Worm (Caenorhabditis elegans) whole organism, L1 larva: ENCODE measurements around the gene T09E8.4.

Experiments
- C16A3.4 ChIP-seq: fragments of 150-350 bp; optimal IDR thresholded peaks from 2 replicates; lab custom pipeline; 2014; ENCODE audit warnings: missing biosample characterization, missing genetic modification characterization
- aha-1 ChIP-seq: fragments of 150-350 bp; optimal IDR thresholded peaks from 2 replicates; lab custom pipeline; 2014; ENCODE audit warnings: missing biosample characterization, missing genetic modification characterization
- aly-2 ChIP-seq: fragments of 150-350 bp; optimal IDR thresholded peaks from 2 replicates; lab custom pipeline; 2014; ENCODE audit warnings: missing biosample characterization, missing genetic modification characterization
- ama-1 ChIP-seq: fragments of 150-350 bp; optimal IDR thresholded peaks from 2 replicates; lab custom pipeline; 2014
- blmp-1 ChIP-seq: fragments of 150-350 bp; optimal IDR thresholded peaks from 2 replicates; lab custom pipeline; 2014; ENCODE audit warnings: missing biosample characterization, missing genetic modification characterization
- ceh-8 ChIP-seq: fragments of 200-800 bp; sonication (Bioruptor generic); optimal IDR thresholded peaks from 2 replicates; lab custom pipeline; 2018; ENCODE audit warnings: mild to moderate bottlenecking, missing genetic modification characterization, moderate library complexity, missing compliant biosample characterization
- ceh-82 ChIP-seq, 3 experiments: fragments of 150-350 bp in 1 of 3; sonication (generic microtip) in 2 of 3; optimal IDR thresholded peaks; 2 replicates each; lab custom pipeline; 2014 to 2017; ENCODE audit warnings: missing biosample characterization in 3 of 3, missing genetic modification characterization in 3 of 3
- ceh-88 ChIP-seq: fragments of 200-800 bp; sonication (Bioruptor generic); IDR thresholded peaks from 2 replicates; pipeline ENCODE4 v1.3.6; 2022; ENCODE audit warnings: missing genetic modification characterization, missing compliant biosample characterization
- ces-1 ChIP-seq: fragments of 150-350 bp; optimal IDR thresholded peaks from 2 replicates; lab custom pipeline; 2014; ENCODE audit warnings: missing biosample characterization, missing genetic modification reagents, missing genetic modification characterization
- dpl-1 ChIP-seq, 3 experiments: fragments of 150-350 bp in 2 of 3; sonication (generic microtip) in 1 of 3; optimal IDR thresholded peaks; 2 replicates each; lab custom pipeline; 2014 to 2017; ENCODE audit warnings: missing biosample characterization in 3 of 3, missing genetic modification characterization in 3 of 3, missing genetic modification reagents in 3 of 3
- dsc-1 ChIP-seq: sonication (generic microtip); optimal IDR thresholded peaks from 2 replicates; lab custom pipeline; 2016; ENCODE audit warnings: mild to moderate bottlenecking, missing genetic modification characterization, missing compliant biosample characterization
- efl-1 ChIP-seq, 4 experiments: fragments of 150-350 bp; optimal IDR thresholded peaks in 3 of 4; peaks in 1 of 4; 1 replicate in 1 of 4; 2 replicates in 3 of 4; lab custom pipeline; 2014; ENCODE audit warnings: missing biosample characterization in 2 of 4, missing genetic modification characterization in 2 of 4, missing genetic modification reagents in 2 of 4
- egl-13 ChIP-seq: sonication (generic microtip); optimal IDR thresholded peaks from 2 replicates; lab custom pipeline; 2016; ENCODE audit warnings: missing genotype, missing genetic modification reagents, missing genetic modification characterization, missing compliant biosample characterization
- egl-27 ChIP-seq, 2 experiments: fragments of 150-350 bp in 1 of 2; sonication (generic microtip); optimal IDR thresholded peaks; 3 replicates each; lab custom pipeline; 2017 to 2018; ENCODE audit warnings: missing biosample characterization in 2 of 2, missing genetic modification characterization in 2 of 2, missing genetic modification reagents in 2 of 2
- elt-2 ChIP-seq: sonication (generic microtip); optimal IDR thresholded peaks from 2 replicates; lab custom pipeline; 2016; ENCODE audit warnings: missing genetic modification characterization, mild to moderate bottlenecking, inconsistent platforms, missing compliant biosample characterization, missing genetic modification reagents
- elt-3 ChIP-seq, 6 experiments: fragments of 150-350 bp in 1 of 6; sonication (generic microtip); optimal IDR thresholded peaks; 2 replicates each; lab custom pipeline; 2017 to 2018; ENCODE audit warnings: missing biosample characterization in 6 of 6, missing genetic modification characterization in 6 of 6, inconsistent platforms in 1 of 6
- fkh-8 ChIP-seq: sonication (generic microtip); optimal IDR thresholded peaks from 2 replicates; lab custom pipeline; 2016; ENCODE audit warnings: mild to moderate bottlenecking, missing genetic modification characterization, missing compliant biosample characterization
- fos-1 ChIP-seq: fragments of 150-350 bp; optimal IDR thresholded peaks from 2 replicates; lab custom pipeline; 2014; ENCODE audit warnings: missing biosample characterization, missing genetic modification characterization
- hlh-4 ChIP-seq: sonication (generic microtip); optimal IDR thresholded peaks from 2 replicates; lab custom pipeline; 2016; ENCODE audit warnings: mild to moderate bottlenecking, missing genetic modification characterization, missing compliant biosample characterization
- hpl-2 ChIP-seq: fragments of 150-350 bp; optimal IDR thresholded peaks from 2 replicates; lab custom pipeline; 2014; ENCODE audit warnings: missing biosample characterization, missing genetic modification reagents, missing genetic modification characterization
- irx-1 ChIP-seq: sonication (generic microtip); optimal IDR thresholded peaks from 2 replicates; lab custom pipeline; 2016; ENCODE audit warnings: missing genetic modification characterization, missing compliant biosample characterization
- lin-14 ChIP-seq: fragments of 200-800 bp; sonication (Bioruptor generic); optimal IDR thresholded peaks from 2 replicates; lab custom pipeline; 2018; ENCODE audit warnings: mild to moderate bottlenecking, missing genetic modification characterization, moderate library complexity, missing compliant biosample characterization
- lin-15B ChIP-seq: fragments of 150-350 bp; sonication (generic microtip); optimal IDR thresholded peaks from 3 replicates; lab custom pipeline; 2014; ENCODE audit warnings: missing biosample characterization, missing genetic modification characterization
- lir-3 ChIP-seq: sonication (generic microtip); optimal IDR thresholded peaks from 2 replicates; lab custom pipeline; 2016; ENCODE audit warnings: mild to moderate bottlenecking, missing genetic modification characterization, moderate library complexity, missing compliant biosample characterization; ENCODE audit not compliant: poor library complexity
- mdl-1 ChIP-seq, 2 experiments: fragments of 150-350 bp; optimal IDR thresholded peaks; 2 replicates each; lab custom pipeline; 2014 to 2017; ENCODE audit warnings: missing biosample characterization in 2 of 2, missing genetic modification characterization in 2 of 2, inconsistent platforms in 1 of 2
- mef-2 ChIP-seq: fragments of 150-350 bp; optimal IDR thresholded peaks from 2 replicates; lab custom pipeline; 2014; ENCODE audit warnings: missing biosample characterization, missing genetic modification characterization
- nhr-11 ChIP-seq: fragments of 150-350 bp; optimal IDR thresholded peaks from 2 replicates; lab custom pipeline; 2014; ENCODE audit warnings: missing biosample characterization, missing genetic modification characterization
- nhr-20 ChIP-seq: sonication (generic microtip); optimal IDR thresholded peaks from 2 replicates; lab custom pipeline; 2016; ENCODE audit warnings: mild to moderate bottlenecking, missing genetic modification characterization, missing compliant biosample characterization
- nhr-28 ChIP-seq: fragments of 150-350 bp; optimal IDR thresholded peaks from 2 replicates; lab custom pipeline; 2014; ENCODE audit warnings: missing biosample characterization, missing genetic modification characterization
- nhr-71 ChIP-seq: sonication (generic microtip); optimal IDR thresholded peaks from 2 replicates; lab custom pipeline; 2016; ENCODE audit warnings: mild to moderate bottlenecking, missing genetic modification characterization, moderate library complexity, missing compliant biosample characterization
- nhr-85 ChIP-seq: sonication (generic microtip); peaks from one replicate; lab custom pipeline; 2016; ENCODE audit warnings: missing genetic modification characterization, inconsistent platforms, missing compliant biosample characterization
- nhr-90 ChIP-seq: sonication (generic microtip); optimal IDR thresholded peaks from 2 replicates; lab custom pipeline; 2016; ENCODE audit warnings: mild to moderate bottlenecking, missing genetic modification characterization, missing compliant biosample characterization; ENCODE audit not compliant: poor library complexity
- pax-3 ChIP-seq: fragments of 200-800 bp; sonication (Bioruptor generic); optimal IDR thresholded peaks from 2 replicates; lab custom pipeline; 2018; ENCODE audit warnings: mild to moderate bottlenecking, missing genetic modification characterization, moderate library complexity, missing compliant biosample characterization
- rnt-1 ChIP-seq: sonication (generic microtip); optimal IDR thresholded peaks from 2 replicates; lab custom pipeline; 2016; ENCODE audit warnings: mild to moderate bottlenecking, missing genetic modification characterization, moderate library complexity, missing compliant biosample characterization
- snpc-4 ChIP-seq: fragments of 150-350 bp; optimal IDR thresholded peaks from 2 replicates; lab custom pipeline; 2014; ENCODE audit warnings: missing biosample characterization, missing genetic modification characterization
- sox-4 ChIP-seq: sonication (generic microtip); optimal IDR thresholded peaks from 2 replicates; lab custom pipeline; 2016; ENCODE audit warnings: missing genetic modification characterization, missing compliant biosample characterization
- sptf-1 ChIP-seq: fragments of 150-350 bp; optimal IDR thresholded peaks from 2 replicates; lab custom pipeline; 2014; ENCODE audit warnings: missing biosample characterization, missing genetic modification characterization
- unc-30 ChIP-seq: sonication (generic microtip); optimal IDR thresholded peaks from 2 replicates; lab custom pipeline; 2017; ENCODE audit warnings: missing biosample characterization, missing genetic modification characterization
- unc-62 ChIP-seq: fragments of 150-350 bp; optimal IDR thresholded peaks from 2 replicates; lab custom pipeline; 2014; ENCODE audit warnings: missing biosample characterization, missing genetic modification reagents, missing genetic modification characterization
- zag-1 ChIP-seq: fragments of 150-350 bp; optimal IDR thresholded peaks from 2 replicates; lab custom pipeline; 2014; ENCODE audit warnings: missing biosample characterization, missing genetic modification characterization
- zip-4 ChIP-seq: fragments of 200-800 bp; sonication (Bioruptor generic); optimal IDR thresholded peaks from 2 replicates; lab custom pipeline; 2018; ENCODE audit warnings: mild to moderate bottlenecking, missing genetic modification characterization, moderate library complexity, missing compliant biosample characterization
- ztf-11 ChIP-seq, 2 experiments: sonication (generic microtip); optimal IDR thresholded peaks; 2 replicates each; lab custom pipeline; 2016 to 2017; ENCODE audit warnings: missing genetic modification characterization in 2 of 2, missing biosample characterization in 1 of 2, missing compliant biosample characterization in 1 of 2
- ztf-4 ChIP-seq: fragments of 150-350 bp; optimal IDR thresholded peaks from 2 replicates; lab custom pipeline; 2014; ENCODE audit warnings: missing biosample characterization, missing genetic modification characterization

Gene T09E8.4

DNA sequence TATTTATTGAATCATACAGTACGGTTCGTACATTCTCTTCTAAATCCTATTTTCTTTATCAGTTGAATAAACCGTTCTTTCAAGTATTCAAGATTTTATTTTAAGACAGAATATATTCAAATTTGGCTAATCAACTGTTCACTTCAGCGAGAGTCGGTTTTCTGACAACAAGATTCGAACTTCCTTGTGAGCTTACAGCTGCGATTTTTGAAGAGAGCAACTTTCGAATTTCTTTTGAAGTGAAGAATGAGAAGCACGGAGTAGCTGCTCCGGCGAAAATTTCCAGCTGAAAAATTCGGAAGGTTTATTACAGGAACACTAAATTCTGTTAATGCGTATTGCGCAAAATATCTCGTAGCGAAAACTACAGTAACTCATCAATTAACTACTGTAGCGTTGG is 2.6 kb downstream of the T09E8.4 start:
- TF ChIP-seq lir-3 (tag; lab: Kevin White, UChicago) (no peak), elt-2 (tag; lab: Kevin White, UChicago) (no peak), sptf-1 (tag; lab: Kevin White, UChicago) (no peak), lin-14 (GFP tag; lab: Kevin White, UChicago) (no peak), irx-1 (tag; lab: Kevin White, UChicago) (no peak), aha-1 (tag; lab: Kevin White, UChicago) (no peak), nhr-85 (tag; lab: Kevin White, UChicago) (no peak), efl-1 (optimal IDR thresholded peaks at IDR 0.05; lab: Kevin White, UChicago) (no peak), efl-1 (GFP tag; optimal IDR thresholded peaks at IDR 0.05 in 1 of 2; lab: Kevin White, UChicago) (peak in 1 of 2 experiments; percentile 91)
- TF ChIP-seq, all 84 proteins: peak for 1

DNA sequence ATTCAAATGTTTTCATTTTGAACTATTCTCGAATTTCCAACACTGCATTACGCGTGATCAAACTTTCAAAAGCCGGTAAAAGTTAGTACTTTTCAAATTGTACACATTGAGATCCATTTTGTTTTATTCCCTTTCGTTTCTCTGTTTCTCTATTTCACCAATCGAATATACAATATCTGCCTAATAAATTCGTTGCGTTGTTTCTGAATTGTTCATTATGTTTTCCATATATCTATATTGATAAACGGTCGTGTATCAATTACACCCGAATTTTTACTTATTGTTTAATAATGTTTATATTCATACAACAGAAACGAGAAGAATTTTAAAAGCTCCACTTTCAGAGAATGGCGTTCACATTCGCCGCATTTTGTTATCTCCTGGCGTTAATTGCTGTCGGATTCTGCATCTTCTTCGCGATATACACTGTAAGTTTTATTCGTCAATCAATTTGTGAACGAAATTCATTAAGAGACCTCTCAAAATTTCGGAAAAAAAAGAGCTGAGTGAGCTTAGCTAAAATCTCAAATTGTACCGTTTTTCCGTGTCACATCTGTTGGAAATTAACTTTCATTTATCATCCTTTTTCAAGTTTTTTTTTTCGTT is 3.9 kb downstream of the T09E8.4 start, which contains the start of gene cni-1:
cni-1 (plus strand) TSS at position 345 of the 606 bp plus-strand sequence.
- TF ChIP-seq hlh-4 (tag; lab: Kevin White, UChicago), result no peak
- no peak for TF ChIP-seq mdl-1 (tag; optimal IDR thresholded peaks at IDR 0.05; lab: Kevin White, UChicago)
- TF ChIP-seq pax-3 (tag; lab: Kevin White, UChicago), result no peak
- TF ChIP-seq efl-1 (optimal IDR thresholded peaks at IDR 0.05; lab: Kevin White, UChicago), result no peak
- peak in 1 of 2 experiments; percentile 37 for TF ChIP-seq efl-1 (GFP tag; optimal IDR thresholded peaks at IDR 0.05 in 1 of 2; lab: Kevin White, UChicago)

DNA sequence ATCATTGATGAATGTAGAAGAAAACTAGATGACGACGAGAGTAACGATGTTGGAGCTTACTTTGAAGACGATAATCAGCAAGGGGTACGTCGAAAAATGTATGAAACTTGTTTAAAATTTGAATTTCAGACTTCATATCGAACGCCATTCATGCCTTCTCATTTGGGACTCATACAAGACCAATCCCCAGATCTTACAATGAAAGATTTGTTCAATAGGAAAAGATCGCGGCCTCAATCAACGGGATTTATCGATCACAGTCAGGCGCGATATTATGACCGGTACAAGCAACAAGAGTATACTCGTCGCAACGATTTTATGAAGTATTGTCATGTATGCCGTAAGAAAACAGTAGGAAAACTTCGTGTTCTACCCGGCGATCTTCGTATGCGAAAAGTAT is 7.2 kb downstream of the T09E8.4 start:
- TF ChIP-seq mdl-1 (tag; optimal IDR thresholded peaks at IDR 0.05; lab: Kevin White, UChicago) (no peak), hpl-2 (GFP tag; lab: Kevin White, UChicago) (no peak), ceh-8 (no peak), blmp-1 (no peak), egl-13 (no peak)

DNA sequence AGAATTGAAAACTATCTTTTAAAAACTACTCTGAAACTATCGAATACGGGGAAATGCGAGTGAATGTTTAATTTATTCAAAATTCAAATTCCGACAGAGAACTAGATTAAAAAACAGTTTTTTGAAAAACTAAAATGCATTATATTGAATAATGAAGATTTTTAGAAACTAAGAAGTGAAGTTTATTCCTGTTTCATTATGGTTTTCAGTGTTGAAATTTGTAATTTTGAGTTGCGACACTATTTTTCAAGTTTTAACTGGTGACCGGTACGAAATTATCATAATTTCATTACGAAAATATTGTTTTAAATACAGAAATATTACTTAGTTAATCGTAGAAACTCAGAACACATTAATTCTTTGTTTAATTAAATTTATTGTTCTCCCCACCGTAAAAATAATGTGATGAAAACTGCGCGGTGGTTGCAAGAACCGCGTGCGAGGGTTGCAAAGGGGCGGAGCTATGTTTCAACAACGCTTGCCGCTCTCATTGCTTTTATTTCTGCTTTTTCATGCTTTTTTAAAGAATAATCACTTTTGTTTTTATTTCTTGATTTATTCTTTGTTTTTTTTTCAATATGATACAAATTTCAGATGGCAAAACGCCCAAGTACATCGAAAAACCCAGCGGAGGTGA is 7.8 kb downstream of the T09E8.4 start, which contains the start of gene him-17:
him-17 (plus strand) TSS at position 595 of the 637 bp plus-strand sequence.
- no peak for TF ChIP-seq egl-27 (tag; optimal IDR thresholded peaks at IDR 0.05; lab: Kevin White, UChicago)
- TF ChIP-seq egl-13, result peak; percentile 23
- TF ChIP-seq zip-4 (GFP tag; lab: Kevin White, UChicago), result no peak
- TF ChIP-seq rnt-1 (tag; lab: Kevin White, UChicago), result peak; percentile 63
- TF ChIP-seq unc-62 (GFP tag; lab: Kevin White, UChicago), result no peak
- TF ChIP-seq unc-30 (tag; lab: Kevin White, UChicago), result no peak
- TF ChIP-seq blmp-1, result peak; percentile 52
- no peak for TF ChIP-seq zag-1 (tag; lab: Kevin White, UChicago)
- TF ChIP-seq nhr-28 (tag; lab: Kevin White, UChicago), result no peak
- TF ChIP-seq ztf-4 (tag; lab: Kevin White, UChicago), result no peak
- peak; percentile 2 for TF ChIP-seq nhr-11 (tag; lab: Kevin White, UChicago)
- no peak for TF ChIP-seq fos-1 (tag; lab: Kevin White, UChicago)
- TF ChIP-seq mef-2, result no peak
- TF ChIP-seq nhr-71 (tag; lab: Kevin White, UChicago), result peak; percentile 70
- peak; percentile 9 to 35 (median 30) for TF ChIP-seq ceh-82 (tag; optimal IDR thresholded peaks at IDR 0.05; lab: Kevin White, UChicago)
- peak in 1 of 2 experiments; percentile 42 for TF ChIP-seq ztf-11 (tag; optimal IDR thresholded peaks at IDR 0.05; lab: Kevin White, UChicago)
- no peak for TF ChIP-seq hlh-4 (tag; lab: Kevin White, UChicago)
- TF ChIP-seq nhr-20 (tag; lab: Kevin White, UChicago), result peak; percentile 64
- TF ChIP-seq sox-4 (tag; lab: Kevin White, UChicago), result no peak
- TF ChIP-seq ceh-88, result no peak
- TF ChIP-seq dpl-1 (GFP tag; optimal IDR thresholded peaks at IDR 0.05; lab: Kevin White, UChicago), result peak in 2 of 3 experiments; percentile 33 to 69
- peak in 1 of 6 experiments; percentile 51 for TF ChIP-seq elt-3 (tag; optimal IDR thresholded peaks at IDR 0.05; lab: Kevin White, UChicago)
- peak; percentile 61 for TF ChIP-seq snpc-4 (tag; lab: Kevin White, UChicago)
- peak; percentile 55 for TF ChIP-seq dsc-1 (tag; lab: Kevin White, UChicago)
- TF ChIP-seq elt-2 (tag; lab: Kevin White, UChicago), result peak; percentile 36
- no peak for TF ChIP-seq sptf-1 (tag; lab: Kevin White, UChicago)
- TF ChIP-seq C16A3.4, result peak; percentile 50
- no peak for TF ChIP-seq fkh-8 (tag; lab: Kevin White, UChicago)
- no peak for TF ChIP-seq ama-1 (lab: Kevin White, UChicago)
- TF ChIP-seq nhr-90 (tag; lab: Kevin White, UChicago), result peak; percentile 48
- TF ChIP-seq aly-2 (tag; lab: Kevin White, UChicago), result no peak
- TF ChIP-seq lin-15B, result no peak
- TF ChIP-seq ces-1 (GFP tag; lab: Kevin White, UChicago), result no peak
